ENCODE assay signal across 2 fruit fly cellular contexts in genomic region chr3L:1469241-1469640, dm6.
A peak's percentile ranks its signal among the peaks of the same experiment; 100 is the strongest.
TF ChIP-seq lines count a peak whose summit lies in the region.

No protein-coding gene starts in this region.

- TF ChIP-seq CTCF in whole organism, embryonic (GFP tag; optimal IDR thresholded peaks at IDR 0.05; lab: Kevin White, UChicago), result no peak

TF ChIP-seq in whole organism, embryonic, 481 proteins besides CTCF, POLR2A, EP300 and RAD21:
- TF ChIP-seq phol (tag; optimal IDR thresholded peaks at IDR 0.05; lab: Kevin White, UChicago), result no peak
- TF ChIP-seq CG9215 (GFP tag; IDR thresholded peaks at IDR 0.05; lab: Robert Waterston, UW), result no peak
- peak; percentile 20; the same call in 1 of the 2 replicates for TF ChIP-seq inv (GFP tag; IDR thresholded peaks at IDR 0.05; lab: Robert Waterston, UW; ENCODE audit: partially characterized antibody)
- 0 out of 3 replicates have a peak, but pooled peaks have one; percentile 28 for TF ChIP-seq CG14860 (GFP tag; IDR thresholded peaks at IDR 0.05; lab: Robert Waterston, UW; ENCODE audit: partially characterized antibody)
- TF ChIP-seq grau (tag; optimal IDR thresholded peaks at IDR 0.05; lab: Kevin White, UChicago), result no peak
- peak; percentile 59 for TF ChIP-seq CG16813 (GFP tag; IDR thresholded peaks at IDR 0.05; lab: Robert Waterston, UW; ENCODE audit: partially characterized antibody)
- TF ChIP-seq Sox102F (GFP tag; optimal IDR thresholded peaks at IDR 0.05; lab: Kevin White, UChicago), result no peak
- no peak for TF ChIP-seq Sry-β (GFP tag; optimal IDR thresholded peaks at IDR 0.05; lab: Kevin White, UChicago)
- TF ChIP-seq ems (GFP tag; optimal IDR thresholded peaks at IDR 0.05; lab: Kevin White, UChicago), result no peak
- TF ChIP-seq CG30403 (GFP tag; optimal IDR thresholded peaks at IDR 0.05; lab: Kevin White, UChicago), result no peak
- 0 out of 3 replicates have a peak, but pooled peaks have one; percentile 16 for TF ChIP-seq CG6791 (GFP tag; IDR thresholded peaks at IDR 0.05; lab: Robert Waterston, UW; ENCODE audit: partially characterized antibody)
- TF ChIP-seq HLH4C (GFP tag; IDR thresholded peaks at IDR 0.05; lab: Robert Waterston, UW; ENCODE audit: partially characterized antibody), result peak; percentile 51
- TF ChIP-seq nerfin-2 (GFP tag; IDR thresholded peaks at IDR 0.05; lab: Robert Waterston, UW; ENCODE audit: partially characterized antibody), result peak; percentile 21; the same call in 1 of the 2 replicates
- TF ChIP-seq CG31388 (GFP tag; optimal IDR thresholded peaks at IDR 0.05; lab: Kevin White, UChicago), result no peak
- no peak for TF ChIP-seq Elba2 (GFP tag; optimal IDR thresholded peaks at IDR 0.05; lab: Kevin White, UChicago)

TF ChIP-seq in whole organism, prepupa, 60 proteins besides CTCF, POLR2A, EP300 and RAD21:
- TF ChIP-seq spab (GFP tag; optimal IDR thresholded peaks at IDR 0.05; lab: Kevin White, UChicago) (no peak), CG15336 (GFP tag; IDR thresholded peaks at IDR 0.05; lab: Robert Waterston, UW) (no peak), Eip78C (GFP tag; lab: Kevin White, UChicago) (peak; percentile 25), Smox (GFP tag; optimal IDR thresholded peaks at IDR 0.05; lab: Kevin White, UChicago) (no peak), vri (GFP tag; optimal IDR thresholded peaks at IDR 0.05; lab: Kevin White, UChicago) (no peak)
